Worm (Caenorhabditis elegans) whole organism, L2 larva: Measurements from ENCODE around the gene hmg-12.

Source experiments
- ceh-82 ChIP-seq: fragments of 150-350 bp; optimal IDR thresholded peaks from 2 replicates; lab custom pipeline; 2014; ENCODE audit warnings: missing biosample characterization, missing genetic modification characterization
- elt-1 ChIP-seq: fragments of 150-350 bp; optimal IDR thresholded peaks from 2 replicates; lab custom pipeline; 2014; ENCODE audit warnings: missing biosample characterization, missing genetic modification characterization
- lin-13 ChIP-seq: fragments of 150-350 bp; optimal IDR thresholded peaks from 2 replicates; lab custom pipeline; 2014; ENCODE audit warnings: missing biosample characterization, missing genetic modification reagents, missing genetic modification characterization
- nhr-11 ChIP-seq: fragments of 150-350 bp; optimal IDR thresholded peaks from 2 replicates; lab custom pipeline; 2014; ENCODE audit warnings: missing biosample characterization, missing genetic modification characterization
- sem-4 ChIP-seq: fragments of 150-350 bp; optimal IDR thresholded peaks from 2 replicates; lab custom pipeline; 2014; ENCODE audit warnings: missing biosample characterization, missing genetic modification reagents, missing genetic modification characterization
- unc-39 ChIP-seq: fragments of 150-350 bp; optimal IDR thresholded peaks from 2 replicates; lab custom pipeline; 2014; ENCODE audit warnings: missing biosample characterization, missing genetic modification characterization
- ztf-4 ChIP-seq: fragments of 150-350 bp; optimal IDR thresholded peaks from 2 replicates; lab custom pipeline; 2014; ENCODE audit warnings: missing biosample characterization, missing genetic modification characterization

ce11 chrII:11958793-11959574 lies 42.7 kb downstream of the hmg-12 start:
- TF ChIP-seq lin-13 (GFP tag; lab: Kevin White, UChicago): peak; percentile 46
- TF ChIP-seq ceh-82 (tag; lab: Kevin White, UChicago): no peak
- no peak for TF ChIP-seq sem-4
- no peak for TF ChIP-seq nhr-11 (tag; lab: Kevin White, UChicago)
- no peak for TF ChIP-seq elt-1 (tag; lab: Kevin White, UChicago)
- TF ChIP-seq ztf-4 (tag; lab: Kevin White, UChicago): no peak
- TF ChIP-seq unc-39 (tag; lab: Kevin White, UChicago): no peak
